Worm (Caenorhabditis elegans) whole organism, L1 larva: ENCODE results near the gene Y42G9A.2.

ENCODE experiments used
- blmp-1 ChIP-seq: fragments of 150-350 bp; optimal IDR thresholded peaks from 2 replicates; lab custom pipeline; 2014; ENCODE audit warnings: missing biosample characterization, missing genetic modification characterization
- ces-1 ChIP-seq: fragments of 150-350 bp; optimal IDR thresholded peaks from 2 replicates; lab custom pipeline; 2014; ENCODE audit warnings: missing biosample characterization, missing genetic modification reagents, missing genetic modification characterization
- egl-27 ChIP-seq, 2 experiments: fragments of 150-350 bp in 1 of 2; sonication (generic microtip); optimal IDR thresholded peaks; 3 replicates each; lab custom pipeline; 2017 to 2018; ENCODE audit warnings: missing biosample characterization in 2 of 2, missing genetic modification characterization in 2 of 2, missing genetic modification reagents in 2 of 2
- lin-13 ChIP-seq: fragments of 150-350 bp; optimal IDR thresholded peaks from 2 replicates; lab custom pipeline; 2014; ENCODE audit warnings: missing biosample characterization, missing genetic modification reagents, missing genetic modification characterization
- lin-39 ChIP-seq: fragments of 150-350 bp; optimal IDR thresholded peaks from 2 replicates; lab custom pipeline; 2014; ENCODE audit warnings: missing biosample characterization, missing genetic modification reagents, missing genetic modification characterization
- nhr-237 ChIP-seq: fragments of 150-350 bp; optimal IDR thresholded peaks from 2 replicates; lab custom pipeline; 2014; ENCODE audit warnings: missing biosample characterization, missing genetic modification characterization
- nhr-77 ChIP-seq: fragments of 150-350 bp; optimal IDR thresholded peaks from 2 replicates; lab custom pipeline; 2014; ENCODE audit warnings: missing biosample characterization, missing genetic modification characterization
- unc-62 ChIP-seq: fragments of 150-350 bp; optimal IDR thresholded peaks from 2 replicates; lab custom pipeline; 2014; ENCODE audit warnings: missing biosample characterization, missing genetic modification reagents, missing genetic modification characterization
- zip-4 ChIP-seq: fragments of 200-800 bp; sonication (Bioruptor generic); optimal IDR thresholded peaks from 2 replicates; lab custom pipeline; 2018; ENCODE audit warnings: mild to moderate bottlenecking, missing genetic modification characterization, moderate library complexity, missing compliant biosample characterization

DNA sequence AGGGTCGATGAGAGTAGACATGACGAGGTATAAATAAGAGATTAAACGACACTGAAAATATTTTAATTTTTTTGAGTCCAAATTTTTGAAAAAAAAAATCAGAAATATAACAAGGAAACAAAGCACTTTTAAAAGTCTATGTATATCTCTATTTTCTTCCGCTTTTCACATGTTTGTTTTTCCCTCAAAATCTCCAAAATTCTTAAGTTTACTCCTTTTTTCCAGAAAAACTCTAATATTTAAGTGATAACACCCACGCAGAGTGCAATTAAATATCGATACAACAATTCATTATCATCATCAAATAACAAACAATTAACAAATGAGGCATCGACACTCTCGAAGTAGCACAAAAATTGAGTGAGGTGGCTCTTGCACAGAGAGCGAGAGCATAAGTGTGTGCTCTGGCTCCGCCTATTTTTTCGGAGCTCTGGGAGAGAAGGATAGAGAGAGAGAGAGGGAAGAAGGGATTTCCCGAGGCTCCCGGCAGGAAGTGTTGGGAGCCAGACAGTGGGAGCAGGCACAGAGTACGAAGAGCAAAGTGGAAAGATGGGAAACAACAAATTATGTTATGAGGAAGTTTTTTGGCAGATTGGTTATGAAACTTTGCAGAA, 9.8 kb downstream of the Y42G9A.2 start, which contains the start of gene anmt-2:
- TF ChIP-seq blmp-1 (tag; lab: Kevin White, UChicago) (no peak), nhr-77 (tag; lab: Kevin White, UChicago) (no peak), nhr-237 (tag; lab: Kevin White, UChicago) (no peak), egl-27 (tag; optimal IDR thresholded peaks at IDR 0.05; lab: Kevin White, UChicago) (no peak), ces-1 (GFP tag; lab: Kevin White, UChicago) (no peak), zip-4 (GFP tag; lab: Kevin White, UChicago) (no peak), unc-62 (no peak), lin-39 (tag; lab: Kevin White, UChicago) (no peak), lin-13 (GFP tag; lab: Kevin White, UChicago) (no peak)
